Worm (Caenorhabditis elegans) whole organism, L1 larva: ENCODE results near the gene K10D2.5.

Experiments
- C04F5.9 ChIP-seq: sonication (generic microtip); optimal IDR thresholded peaks from 2 replicates; lab custom pipeline; 2016; ENCODE audit warnings: missing genetic modification characterization, missing compliant biosample characterization
- C16A3.4 ChIP-seq: fragments of 150-350 bp; optimal IDR thresholded peaks from 2 replicates; lab custom pipeline; 2014; ENCODE audit warnings: missing biosample characterization, missing genetic modification characterization
- ceh-8 ChIP-seq: fragments of 200-800 bp; sonication (Bioruptor generic); optimal IDR thresholded peaks from 2 replicates; lab custom pipeline; 2018; ENCODE audit warnings: mild to moderate bottlenecking, missing genetic modification characterization, moderate library complexity, missing compliant biosample characterization
- ceh-90 ChIP-seq: sonication (generic microtip); optimal IDR thresholded peaks from 2 replicates; lab custom pipeline; 2016; ENCODE audit warnings: missing genetic modification characterization, missing compliant biosample characterization
- ces-1 ChIP-seq: fragments of 150-350 bp; optimal IDR thresholded peaks from 2 replicates; lab custom pipeline; 2014; ENCODE audit warnings: missing biosample characterization, missing genetic modification reagents, missing genetic modification characterization
- dpl-1 ChIP-seq, 3 experiments: fragments of 150-350 bp in 2 of 3; sonication (generic microtip) in 1 of 3; optimal IDR thresholded peaks; 2 replicates each; lab custom pipeline; 2014 to 2017; ENCODE audit warnings: missing biosample characterization in 3 of 3, missing genetic modification characterization in 3 of 3, missing genetic modification reagents in 3 of 3
- efl-1 ChIP-seq, 4 experiments: fragments of 150-350 bp; optimal IDR thresholded peaks in 3 of 4; peaks in 1 of 4; 1 replicate in 1 of 4; 2 replicates in 3 of 4; lab custom pipeline; 2014; ENCODE audit warnings: missing biosample characterization in 2 of 4, missing genetic modification characterization in 2 of 4, missing genetic modification reagents in 2 of 4
- efl-3 ChIP-seq: fragments of 200-800 bp; sonication (Bioruptor generic); optimal IDR thresholded peaks from 2 replicates; lab custom pipeline; 2018; ENCODE audit warnings: mild to moderate bottlenecking, missing genetic modification characterization, missing compliant biosample characterization
- egl-27 ChIP-seq, 2 experiments: fragments of 150-350 bp in 1 of 2; sonication (generic microtip); optimal IDR thresholded peaks; 3 replicates each; lab custom pipeline; 2017 to 2018; ENCODE audit warnings: missing biosample characterization in 2 of 2, missing genetic modification characterization in 2 of 2, missing genetic modification reagents in 2 of 2
- elt-3 ChIP-seq, 6 experiments: fragments of 150-350 bp in 1 of 6; sonication (generic microtip); optimal IDR thresholded peaks; 2 replicates each; lab custom pipeline; 2017 to 2018; ENCODE audit warnings: missing biosample characterization in 6 of 6, missing genetic modification characterization in 6 of 6, inconsistent platforms in 1 of 6
- grh-1 ChIP-seq: fragments of 200-800 bp; sonication (Bioruptor generic); IDR thresholded peaks from 2 replicates; pipeline ENCODE4 v1.3.6; 2022; ENCODE audit warnings: missing genetic modification reagents, missing genetic modification characterization, missing compliant biosample characterization
- hlh-4 ChIP-seq: sonication (generic microtip); optimal IDR thresholded peaks from 2 replicates; lab custom pipeline; 2016; ENCODE audit warnings: mild to moderate bottlenecking, missing genetic modification characterization, missing compliant biosample characterization
- lin-13 ChIP-seq: fragments of 150-350 bp; optimal IDR thresholded peaks from 2 replicates; lab custom pipeline; 2014; ENCODE audit warnings: missing biosample characterization, missing genetic modification reagents, missing genetic modification characterization
- lin-14 ChIP-seq: fragments of 200-800 bp; sonication (Bioruptor generic); optimal IDR thresholded peaks from 2 replicates; lab custom pipeline; 2018; ENCODE audit warnings: mild to moderate bottlenecking, missing genetic modification characterization, moderate library complexity, missing compliant biosample characterization
- lin-15B ChIP-seq: fragments of 150-350 bp; sonication (generic microtip); optimal IDR thresholded peaks from 3 replicates; lab custom pipeline; 2014; ENCODE audit warnings: missing biosample characterization, missing genetic modification characterization
- lin-39 ChIP-seq: fragments of 150-350 bp; optimal IDR thresholded peaks from 2 replicates; lab custom pipeline; 2014; ENCODE audit warnings: missing biosample characterization, missing genetic modification reagents, missing genetic modification characterization
- lir-3 ChIP-seq: sonication (generic microtip); optimal IDR thresholded peaks from 2 replicates; lab custom pipeline; 2016; ENCODE audit warnings: mild to moderate bottlenecking, missing genetic modification characterization, moderate library complexity, missing compliant biosample characterization; ENCODE audit not compliant: poor library complexity
- lsy-2 ChIP-seq, 2 experiments: fragments of 150-350 bp; optimal IDR thresholded peaks; 2 replicates each; lab custom pipeline; 2014; ENCODE audit warnings: missing biosample characterization in 2 of 2, missing genetic modification characterization in 2 of 2
- mdl-1 ChIP-seq, 2 experiments: fragments of 150-350 bp; optimal IDR thresholded peaks; 2 replicates each; lab custom pipeline; 2014 to 2017; ENCODE audit warnings: missing biosample characterization in 2 of 2, missing genetic modification characterization in 2 of 2, inconsistent platforms in 1 of 2
- nhr-11 ChIP-seq: fragments of 150-350 bp; optimal IDR thresholded peaks from 2 replicates; lab custom pipeline; 2014; ENCODE audit warnings: missing biosample characterization, missing genetic modification characterization
- nhr-19 ChIP-seq: fragments of 200-800 bp; sonication (Bioruptor generic); conservative IDR thresholded peaks from 2 replicates; pipeline ENCODE4 v1.3.6; 2022; ENCODE audit warnings: missing genetic modification characterization, missing compliant biosample characterization
- nhr-85 ChIP-seq: sonication (generic microtip); peaks from one replicate; lab custom pipeline; 2016; ENCODE audit warnings: missing genetic modification characterization, inconsistent platforms, missing compliant biosample characterization
- pag-3 ChIP-seq: sonication (generic microtip); optimal IDR thresholded peaks from 2 replicates; lab custom pipeline; 2017; ENCODE audit warnings: missing genetic modification characterization, mild to moderate bottlenecking, missing compliant biosample characterization, antibody characterized with exemption, borderline replicate concordance; ENCODE audit not compliant: insufficient read depth
- pax-3 ChIP-seq: fragments of 200-800 bp; sonication (Bioruptor generic); optimal IDR thresholded peaks from 2 replicates; lab custom pipeline; 2018; ENCODE audit warnings: mild to moderate bottlenecking, missing genetic modification characterization, moderate library complexity, missing compliant biosample characterization
- pqm-1 ChIP-seq: sonication (generic microtip); optimal IDR thresholded peaks from 3 replicates; lab custom pipeline; 2017; ENCODE audit warnings: missing biosample characterization, missing genetic modification characterization
- skn-1 ChIP-seq: fragments of 150-350 bp; optimal IDR thresholded peaks from 2 replicates; lab custom pipeline; 2014; ENCODE audit warnings: missing biosample characterization, missing genetic modification characterization
- snu-23 ChIP-seq: sonication (generic microtip); optimal IDR thresholded peaks from 2 replicates; lab custom pipeline; 2016; ENCODE audit warnings: missing genetic modification characterization, missing compliant biosample characterization
- swsn-7 ChIP-seq: sonication (generic microtip); optimal IDR thresholded peaks from 2 replicates; lab custom pipeline; 2016; ENCODE audit warnings: missing genetic modification characterization, missing compliant biosample characterization
- unc-130 ChIP-seq: fragments of 150-350 bp; optimal IDR thresholded peaks from 2 replicates; lab custom pipeline; 2017; ENCODE audit warnings: missing biosample characterization, missing genetic modification characterization, inconsistent platforms
- unc-30 ChIP-seq: sonication (generic microtip); optimal IDR thresholded peaks from 2 replicates; lab custom pipeline; 2017; ENCODE audit warnings: missing biosample characterization, missing genetic modification characterization
- ztf-11 ChIP-seq, 2 experiments: sonication (generic microtip); optimal IDR thresholded peaks; 2 replicates each; lab custom pipeline; 2016 to 2017; ENCODE audit warnings: missing genetic modification characterization in 2 of 2, missing biosample characterization in 1 of 2, missing compliant biosample characterization in 1 of 2

The K10D2.5 gene

ce11 chrIII:5169699-5170098 is 2.8 kb upstream of the K10D2.5 start, which contains the start of gene ulp-1:
TSS of gene ulp-1 (minus strand) at chrIII:5169799.
- no peak for TF ChIP-seq dpl-1 (GFP tag; optimal IDR thresholded peaks at IDR 0.05; lab: Kevin White, UChicago)
- TF ChIP-seq elt-3 (tag; optimal IDR thresholded peaks at IDR 0.05; lab: Kevin White, UChicago), result no peak

ce11 chrIII:5171945-5172344 is 575 bp upstream of the K10D2.5 start, which contains the start of gene prp-19:
TSS of gene prp-19 (minus strand) at chrIII:5172045.
- no peak for TF ChIP-seq lin-13 (GFP tag; lab: Kevin White, UChicago)
- TF ChIP-seq ceh-90 (tag; lab: Kevin White, UChicago), result no peak
- TF ChIP-seq ztf-11 (tag; optimal IDR thresholded peaks at IDR 0.05; lab: Kevin White, UChicago), result no peak
- no peak for TF ChIP-seq grh-1
- TF ChIP-seq unc-30 (tag; lab: Kevin White, UChicago), result no peak
- TF ChIP-seq nhr-85, result no peak
- no peak for TF ChIP-seq hlh-4 (tag; lab: Kevin White, UChicago)
- no peak for TF ChIP-seq pag-3 (tag; lab: Kevin White, UChicago)
- no peak for TF ChIP-seq skn-1 (tag; lab: Kevin White, UChicago)
- TF ChIP-seq lin-39 (tag; lab: Kevin White, UChicago), result no peak
- TF ChIP-seq, all 84 proteins: peak for 0

- TF ChIP-seq snu-23 (GFP tag; lab: Kevin White, UChicago) (no peak), swsn-7 (tag; lab: Kevin White, UChicago) (no peak), dpl-1 (GFP tag; optimal IDR thresholded peaks at IDR 0.05; lab: Kevin White, UChicago) (no peak), ces-1 (GFP tag; lab: Kevin White, UChicago) (no peak), pag-3 (tag; lab: Kevin White, UChicago) (no peak), mdl-1 (tag; optimal IDR thresholded peaks at IDR 0.05; lab: Kevin White, UChicago) (no peak), C04F5.9 (tag; lab: Kevin White, UChicago) (no peak), egl-27 (tag; optimal IDR thresholded peaks at IDR 0.05; lab: Kevin White, UChicago) (no peak), lir-3 (tag; lab: Kevin White, UChicago) (no peak), lin-14 (GFP tag; lab: Kevin White, UChicago) (no peak)
These were observed 619 bp downstream of the K10D2.5 start, which contains the start of gene emb-1 for ce11 chrIII:5173139-5173538. TSS of gene emb-1 (plus strand) at chrIII:5173439.

ce11 chrIII:5173622-5174021 is 1.1 kb downstream of the K10D2.5 start, which contains the start of gene cid-1:
TSS of gene cid-1 (plus strand) at chrIII:5173922.
- TF ChIP-seq unc-130 (tag; lab: Kevin White, UChicago) (no peak), pax-3 (no peak), pqm-1 (tag; lab: Kevin White, UChicago) (no peak), nhr-19 (GFP tag; lab: Robert Waterston, UW) (no peak), C16A3.4 (tag; lab: Kevin White, UChicago) (no peak), nhr-11 (tag; lab: Kevin White, UChicago) (no peak), lin-15B (tag; lab: Kevin White, UChicago) (no peak), lin-13 (GFP tag; lab: Kevin White, UChicago) (no peak), grh-1 (no peak)

ce11 chrIII:5179166-5179565 is 6.6 kb downstream of the K10D2.5 start:
- no peak for TF ChIP-seq efl-3
- TF ChIP-seq efl-1 (optimal IDR thresholded peaks at IDR 0.05; lab: Kevin White, UChicago), result peak in 1 of 2 experiments; percentile 3
- peak in 1 of 2 experiments; percentile 10 for TF ChIP-seq efl-1 (GFP tag; optimal IDR thresholded peaks at IDR 0.05 in 1 of 2; lab: Kevin White, UChicago)

ce11 chrIII:5180588-5180987 is 8.1 kb downstream of the K10D2.5 start:
- TF ChIP-seq lin-14 (GFP tag; lab: Kevin White, UChicago) (peak; percentile 24), ceh-8 (GFP tag; lab: Kevin White, UChicago) (no peak), efl-1 (optimal IDR thresholded peaks at IDR 0.05; lab: Kevin White, UChicago) (no peak), efl-1 (GFP tag; optimal IDR thresholded peaks at IDR 0.05 in 1 of 2; lab: Kevin White, UChicago) (peak in 1 of 2 experiments; percentile 71), lsy-2 (tag; optimal IDR thresholded peaks at IDR 0.05; lab: Kevin White, UChicago) (peak in 1 of 2 experiments; percentile 23)
